Fruit fly (Drosophila melanogaster) whole organism: ENCODE data around the gene CG31300.

Experiments used
- CG8478 ChIP-seq: fragments of >200 bp; optimal IDR thresholded peaks from 2 replicates; lab custom pipeline; 2018; ENCODE audit warnings: inconsistent platforms
- EcR ChIP-seq, 2 experiments: fragments of >200 bp; optimal IDR thresholded peaks; 2 replicates each; lab custom pipeline; 2017; ENCODE audit warnings: missing biosample characterization in 2 of 2, missing genetic modification characterization in 2 of 2, missing genetic modification reagents in 2 of 2
- pan ChIP-seq: fragments of >200 bp; optimal IDR thresholded peaks from 2 replicates; lab custom pipeline; 2017
- psq ChIP-seq: fragments of >200 bp; optimal IDR thresholded peaks from 2 replicates; lab custom pipeline; 2017
- usp ChIP-seq: fragments of >200 bp; optimal IDR thresholded peaks from 2 replicates; lab custom pipeline; 2017; ENCODE audit warnings: missing biosample characterization, missing genetic modification characterization, mixed read lengths

- TF ChIP-seq usp (GFP tag; lab: Kevin White, UChicago) (no peak), EcR (GFP tag; optimal IDR thresholded peaks at IDR 0.05; lab: Kevin White, UChicago) (no peak), psq (lab: Kevin White, UChicago) (no peak), pan (lab: Kevin White, UChicago) (no peak), CG8478 (no peak)
Observed at dm6 chr3R:25273537-25273936, 9.9 kb upstream of the CG31300 start, which contains the start of gene CG11878.
